Fruit fly (Drosophila melanogaster) whole organism, embryonic: ENCODE results near the gene CG7227.

ENCODE experiments used
- Antp ChIP-seq: fragments of 200-800 bp; sonication (Bioruptor generic); optimal IDR thresholded peaks from 3 replicates; lab custom pipeline; 2016; ENCODE audit warnings: missing biosample characterization, missing genetic modification characterization
- Asciz ChIP-seq: fragments of 200-800 bp; sonication (Bioruptor generic); optimal IDR thresholded peaks from 2 replicates; lab custom pipeline; 2017; ENCODE audit warnings: missing biosample characterization, mild to moderate bottlenecking, missing genetic modification characterization, missing genetic modification reagents
- Bteb2 ChIP-seq: fragments of 200-800 bp; sonication (Bioruptor generic); optimal IDR thresholded peaks from 2 replicates; lab custom pipeline; 2016; ENCODE audit warnings: missing biosample characterization, missing genetic modification characterization
- CG10147 ChIP-seq: fragments of 200-800 bp; sonication (Bioruptor generic); optimal IDR thresholded peaks from 2 replicates; lab custom pipeline; 2019; ENCODE audit warnings: missing biosample characterization, mild to moderate bottlenecking, missing genetic modification characterization, moderate library complexity
- CG1024 ChIP-seq: fragments of 200-800 bp; sonication (Bioruptor generic); IDR thresholded peaks from 2 replicates; pipeline ENCODE4 v1.3.6; 2022; ENCODE audit warnings: missing biosample characterization, missing genetic modification characterization
- CG10565 ChIP-seq: fragments of 200-800 bp; sonication (Bioruptor generic); optimal IDR thresholded peaks from 3 replicates; lab custom pipeline; 2016; ENCODE audit warnings: missing biosample characterization, mild to moderate bottlenecking, missing genetic modification characterization
- CG10654 ChIP-seq: fragments of 200-800 bp; sonication (Bioruptor generic); optimal IDR thresholded peaks from 2 replicates; lab custom pipeline; 2016; ENCODE audit warnings: missing biosample characterization, missing genetic modification characterization
- CG12236 ChIP-seq: fragments of 200-800 bp; sonication (Bioruptor generic); optimal IDR thresholded peaks from 2 replicates; lab custom pipeline; 2016; ENCODE audit warnings: missing biosample characterization, missing genetic modification characterization
- CG12769 ChIP-seq: fragments of 200-800 bp; sonication (Bioruptor generic); optimal IDR thresholded peaks from 2 replicates; lab custom pipeline; 2019; ENCODE audit warnings: missing biosample characterization, mild to moderate bottlenecking, missing genetic modification characterization, moderate library complexity
- CG14050 ChIP-seq: fragments of 200-800 bp; sonication (Bioruptor generic); IDR thresholded peaks from 3 replicates; pipeline ENCODE4 v1.3.6; 2022; ENCODE audit warnings: missing biosample characterization, missing genetic modification characterization
- CG14441 ChIP-seq: fragments of 200-800 bp; sonication (Bioruptor generic); IDR thresholded peaks from 2 replicates; pipeline ENCODE4 v1.3.6; 2022; ENCODE audit warnings: missing biosample characterization, missing genetic modification characterization
- CG1529 ChIP-seq: fragments of 200-800 bp; sonication (Bioruptor generic); optimal IDR thresholded peaks from 3 replicates; lab custom pipeline; 2018; ENCODE audit warnings: missing biosample characterization, missing genetic modification characterization
- CG1603 ChIP-seq: fragments of 200-800 bp; sonication (Bioruptor generic); optimal IDR thresholded peaks from 2 replicates; lab custom pipeline; 2019; ENCODE audit warnings: missing biosample characterization, mild to moderate bottlenecking, missing genetic modification characterization, moderate library complexity
- CG17361 ChIP-seq: fragments of 200-800 bp; sonication (Bioruptor generic); IDR thresholded peaks from 3 replicates; pipeline ENCODE4 v1.3.6; 2022; ENCODE audit warnings: missing biosample characterization, missing genetic modification characterization
- CG18764 ChIP-seq: fragments of 200-800 bp; sonication (Bioruptor generic); optimal IDR thresholded peaks from 3 replicates; lab custom pipeline; 2016; ENCODE audit warnings: missing biosample characterization, missing genetic modification characterization
- CG2120 ChIP-seq: fragments of 200-800 bp; sonication (Bioruptor generic); optimal IDR thresholded peaks from 3 replicates; lab custom pipeline; 2016; ENCODE audit warnings: missing biosample characterization, missing genetic modification characterization
- CG32772 ChIP-seq: fragments of 200-800 bp; sonication (Bioruptor generic); IDR thresholded peaks from 2 replicates; pipeline ENCODE4 v1.3.6; 2022; ENCODE audit warnings: missing biosample characterization, missing genetic modification characterization
- CG4360 ChIP-seq: fragments of 200-800 bp; sonication (Bioruptor generic); IDR thresholded peaks from 2 replicates; pipeline ENCODE4 v1.3.6; 2022; ENCODE audit warnings: missing biosample characterization, missing genetic modification characterization
- CG4424 ChIP-seq: fragments of 200-800 bp; sonication (Bioruptor generic); optimal IDR thresholded peaks from 3 replicates; lab custom pipeline; 2016; ENCODE audit warnings: missing biosample characterization, missing genetic modification characterization
- CG7556 ChIP-seq: fragments of 200-800 bp; sonication (Bioruptor generic); optimal IDR thresholded peaks from 2 replicates; lab custom pipeline; 2017; ENCODE audit warnings: missing biosample characterization, mild to moderate bottlenecking, missing genetic modification characterization
- CG7786 ChIP-seq: fragments of 200-800 bp; sonication (Bioruptor generic); optimal IDR thresholded peaks from 2 replicates; lab custom pipeline; 2016; ENCODE audit warnings: missing biosample characterization, missing genetic modification characterization
- CG8089 ChIP-seq: fragments of 200-800 bp; sonication (Bioruptor generic); optimal IDR thresholded peaks from 3 replicates; lab custom pipeline; 2016; ENCODE audit warnings: missing biosample characterization, missing genetic modification characterization
- CG8359 ChIP-seq: fragments of 200-800 bp; sonication (Bioruptor generic); optimal IDR thresholded peaks from 2 replicates; lab custom pipeline; 2017; ENCODE audit warnings: missing biosample characterization, mild to moderate bottlenecking, missing genetic modification characterization, borderline replicate concordance
- CG9817 ChIP-seq: fragments of 200-800 bp; sonication (Bioruptor generic); optimal IDR thresholded peaks from 2 replicates; lab custom pipeline; 2018; ENCODE audit warnings: missing biosample characterization, mild to moderate bottlenecking, missing genetic modification characterization, moderate library complexity
- D19B ChIP-seq: fragments of 200-800 bp; sonication (Bioruptor generic); optimal IDR thresholded peaks from 2 replicates; lab custom pipeline; 2017; ENCODE audit warnings: missing biosample characterization, mild to moderate bottlenecking, missing genetic modification characterization
- Dp ChIP-seq: fragments of 200-800 bp; sonication (Bioruptor generic); optimal IDR thresholded peaks from 2 replicates; lab custom pipeline; 2018; ENCODE audit warnings: missing biosample characterization, mild to moderate bottlenecking, missing genetic modification characterization, moderate library complexity
- Dref ChIP-seq: fragments of 200-800 bp; sonication (Bioruptor generic); IDR thresholded peaks from 2 replicates; pipeline ENCODE4 v1.3.6; 2022; ENCODE audit warnings: missing biosample characterization, missing genetic modification characterization
- Drgx ChIP-seq: fragments of 200-800 bp; sonication (Bioruptor generic); IDR thresholded peaks from 2 replicates; pipeline ENCODE4 v1.3.6; 2022; ENCODE audit warnings: missing biosample characterization, missing genetic modification characterization
- Gug ChIP-seq: fragments of 200-800 bp; sonication (Bioruptor generic); IDR thresholded peaks from 4 replicates; pipeline ENCODE4 v1.3.6; 2022; ENCODE audit warnings: missing biosample characterization, missing genetic modification characterization
- HLH4C ChIP-seq: fragments of 200-800 bp; sonication (Bioruptor generic); IDR thresholded peaks from 3 replicates; pipeline ENCODE4 v1.3.6; 2022; ENCODE audit warnings: missing biosample characterization, missing genetic modification characterization; ENCODE audit not compliant: partially characterized antibody
- Hr3 ChIP-seq: fragments of 200-800 bp; sonication (Bioruptor generic); optimal IDR thresholded peaks from 3 replicates; lab custom pipeline; 2016; ENCODE audit warnings: missing biosample characterization, missing genetic modification characterization
- Hr78 ChIP-seq, 2 experiments: fragments of 200-800 bp in 1 of 2; fragments of >200 bp in 1 of 2; sonication (Bioruptor generic) in 1 of 2; optimal IDR thresholded peaks; 2 replicates each; lab custom pipeline; 2017 to 2019; ENCODE audit warnings: missing biosample characterization in 2 of 2, missing genetic modification characterization in 2 of 2, mild to moderate bottlenecking in 1 of 2, moderate library complexity in 1 of 2
- Lim3 ChIP-seq: fragments of 200-800 bp; sonication (Bioruptor generic); IDR thresholded peaks from 2 replicates; pipeline ENCODE4 v1.3.6; 2022; ENCODE audit warnings: missing biosample characterization, missing genetic modification characterization
- Myb ChIP-seq: fragments of 200-800 bp; sonication (Bioruptor generic); optimal IDR thresholded peaks from 2 replicates; lab custom pipeline; 2016; ENCODE audit warnings: missing biosample characterization, missing genetic modification characterization
- Optix ChIP-seq: fragments of 200-800 bp; sonication (Bioruptor generic); IDR thresholded peaks from 3 replicates; pipeline ENCODE4 v1.3.6; 2022; ENCODE audit warnings: missing biosample characterization, missing genetic modification characterization
- Poxn ChIP-seq: fragments of 200-800 bp; sonication (Bioruptor generic); IDR thresholded peaks from 2 replicates; pipeline ENCODE4 v1.3.6; 2022; ENCODE audit warnings: missing biosample characterization, missing genetic modification characterization
- YL-1 ChIP-seq: fragments of 200-800 bp; sonication (Bioruptor generic); optimal IDR thresholded peaks from 3 replicates; lab custom pipeline; 2017; ENCODE audit warnings: missing biosample characterization, mild to moderate bottlenecking, missing genetic modification characterization
- abd-A ChIP-seq: fragments of 200-800 bp; sonication (Bioruptor generic); optimal IDR thresholded peaks from 3 replicates; lab custom pipeline; 2019; ENCODE audit warnings: missing biosample characterization, mild to moderate bottlenecking, missing genetic modification characterization, moderate library complexity
- ac ChIP-seq: fragments of 200-800 bp; sonication (Bioruptor generic); optimal IDR thresholded peaks from 3 replicates; lab custom pipeline; 2017; ENCODE audit warnings: missing biosample characterization, mild to moderate bottlenecking, missing genetic modification characterization
- br ChIP-seq: fragments of >200 bp; optimal IDR thresholded peaks from 2 replicates; lab custom pipeline; 2017
- ewg ChIP-seq: fragments of 200-800 bp; sonication (Bioruptor generic); optimal IDR thresholded peaks from 3 replicates; lab custom pipeline; 2017; ENCODE audit warnings: mild to moderate bottlenecking, missing biosample characterization, missing genetic modification reagents, missing genetic modification characterization
- gce ChIP-seq: fragments of 200-800 bp; sonication (Bioruptor generic); IDR thresholded peaks from 3 replicates; pipeline ENCODE4 v1.3.6; 2022; ENCODE audit warnings: missing biosample characterization, missing genetic modification characterization
- gsb-n ChIP-seq: fragments of 200-800 bp; sonication (Bioruptor generic); optimal IDR thresholded peaks from 3 replicates; lab custom pipeline; 2018; ENCODE audit warnings: missing biosample characterization, mild to moderate bottlenecking, missing genetic modification characterization
- kay ChIP-seq: fragments of 200-800 bp; sonication (Bioruptor generic); optimal IDR thresholded peaks from 2 replicates; lab custom pipeline; 2016; ENCODE audit warnings: missing biosample characterization, missing genetic modification characterization
- oc ChIP-seq: fragments of 200-800 bp; sonication (Bioruptor generic); optimal IDR thresholded peaks from 2 replicates; lab custom pipeline; 2018; ENCODE audit warnings: missing biosample characterization, mild to moderate bottlenecking, missing genetic modification characterization, moderate library complexity
- org-1 ChIP-seq: fragments of 200-800 bp; sonication (Bioruptor generic); optimal IDR thresholded peaks from 2 replicates; lab custom pipeline; 2017; ENCODE audit warnings: missing biosample characterization, missing genetic modification characterization
- pan ChIP-seq, 4 experiments: fragments of >200 bp in 3 of 4; fragments of 200-800 bp in 1 of 4; sonication (Bioruptor generic) in 1 of 4; optimal IDR thresholded peaks in 3 of 4; IDR thresholded peaks in 1 of 4; 2 replicates each; pipeline versions ENCODE4 v1.3.6 to Lab custom; 2017 to 2022; ENCODE audit warnings: missing biosample characterization in 2 of 4, missing genetic modification characterization in 2 of 4, mixed read lengths in 1 of 4
- row ChIP-seq: fragments of 200-800 bp; sonication (Bioruptor generic); IDR thresholded peaks from 3 replicates; pipeline ENCODE4 v1.3.6; 2022; ENCODE audit warnings: missing biosample characterization, missing genetic modification characterization
- scrt ChIP-seq: fragments of 200-800 bp; sonication (Bioruptor generic); optimal IDR thresholded peaks from 2 replicates; lab custom pipeline; 2018; ENCODE audit warnings: missing biosample characterization, mild to moderate bottlenecking, missing genetic modification characterization, moderate library complexity
- sd ChIP-seq: fragments of 200-800 bp; sonication (Bioruptor generic); optimal IDR thresholded peaks from 3 replicates; lab custom pipeline; 2018; ENCODE audit warnings: missing biosample characterization, mild to moderate bottlenecking, missing genetic modification characterization, moderate library complexity
- sqz ChIP-seq: fragments of 200-800 bp; sonication (Bioruptor generic); optimal IDR thresholded peaks from 3 replicates; lab custom pipeline; 2018; ENCODE audit warnings: missing biosample characterization, mild to moderate bottlenecking, missing genetic modification characterization
- zen2 ChIP-seq: fragments of 200-800 bp; sonication (Bioruptor generic); IDR thresholded peaks from 3 replicates; pipeline ENCODE4 v1.3.6; 2022; ENCODE audit warnings: missing biosample characterization, missing genetic modification characterization; ENCODE audit not compliant: partially characterized antibody

CG7227 gene

dm6 chr2L:7976738-7977137 lies 21.2 kb downstream of the CG7227 start (continued):
- TF ChIP-seq zen2 (GFP tag; lab: Robert Waterston, UW) (no peak), CG1529 (no peak), CG10147 (no peak), Asciz (GFP tag; lab: Kevin White, UChicago) (no peak), Hr78 (GFP tag; optimal IDR thresholded peaks at IDR 0.05; lab: Kevin White, UChicago) (peak in 1 of 2 experiments; percentile 36), CG1603 (no peak), br (no peak), Drgx (GFP tag; lab: Robert Waterston, UW) (peak; percentile 9; the same call in 1 of the 2 replicates), CG8359 (GFP tag; lab: Kevin White, UChicago) (no peak), CG1024 (no peak), CG4360 (GFP tag; lab: Robert Waterston, UW) (peak; percentile 91), CG4424 (GFP tag; lab: Kevin White, UChicago) (no peak), CG10565 (GFP tag; lab: Kevin White, UChicago) (no peak), Antp (no peak), ac (GFP tag; lab: Kevin White, UChicago) (no peak), gsb-n (tag; lab: Kevin White, UChicago) (no peak), CG9817 (no peak), CG17361 (no peak), gce (GFP tag; lab: Robert Waterston, UW) (no peak), kay (GFP tag; lab: Kevin White, UChicago) (no peak), YL-1 (GFP tag; lab: Kevin White, UChicago) (no peak), CG7556 (GFP tag; lab: Kevin White, UChicago) (no peak), D19B (GFP tag; lab: Kevin White, UChicago) (no peak), ewg (GFP tag; lab: Kevin White, UChicago) (no peak), CG12769 (tag; lab: Kevin White, UChicago) (peak; percentile 34), sd (tag; lab: Kevin White, UChicago) (peak; percentile 74), Hr3 (no peak), Bteb2 (no peak), Poxn (GFP tag; lab: Robert Waterston, UW) (no peak), Myb (GFP tag; lab: Kevin White, UChicago) (no peak), org-1 (no peak), CG2120 (GFP tag; lab: Kevin White, UChicago) (no peak), CG14050 (GFP tag; lab: Robert Waterston, UW) (no peak), Dp (GFP tag; lab: Kevin White, UChicago) (no peak), CG8089 (GFP tag; lab: Kevin White, UChicago) (no peak), Dref (GFP tag; lab: Robert Waterston, UW) (no peak), CG32772 (GFP tag; lab: Robert Waterston, UW) (no peak), oc (tag; lab: Kevin White, UChicago) (no peak), Gug (GFP tag; lab: Robert Waterston, UW) (no peak), Lim3 (GFP tag; lab: Robert Waterston, UW) (no peak), pan (optimal IDR thresholded peaks at IDR 0.05; lab: Kevin White, UChicago) (no peak), pan (GFP tag; optimal IDR thresholded peaks at IDR 0.05 in 1 of 2, IDR thresholded peaks at IDR 0.05 in 1 of 2) (peak; percentile 27 to 45), HLH4C (GFP tag; lab: Robert Waterston, UW) (no peak), row (GFP tag; lab: Robert Waterston, UW) (no peak), abd-A (tag; lab: Kevin White, UChicago) (peak; percentile 8), sqz (GFP tag; lab: Kevin White, UChicago) (no peak), CG7786 (GFP tag; lab: Kevin White, UChicago) (no peak), CG14441 (GFP tag; lab: Robert Waterston, UW) (no peak), CG10654 (no peak), CG12236 (GFP tag; lab: Kevin White, UChicago) (no peak), CG18764 (GFP tag; lab: Kevin White, UChicago) (no peak), Optix (GFP tag; lab: Robert Waterston, UW) (no peak), scrt (no peak)
